Worm (Caenorhabditis elegans): Measurements from ENCODE around the gene pfk-1.2.

ce11 chrV:9507742-9508141 is 23.9 kb upstream of the pfk-1.2 start, which contains the start of gene acs-14:
- TF ChIP-seq lin-15B (tag; optimal IDR thresholded peaks at IDR 0.05) (no peak), ztf-11 (tag; optimal IDR thresholded peaks at IDR 0.05) (no peak), irx-1 (tag; optimal IDR thresholded peaks at IDR 0.05) (no peak)
